Fruit fly (Drosophila melanogaster) ovary, adult (tissue): Measurements from ENCODE around the gene mRpL24.

Experiments
- CG17801 ChIP-seq: fragments of 200-800 bp; optimal IDR thresholded peaks from 2 replicates; lab custom pipeline; 2019; ENCODE audit warnings: missing biosample characterization, mild to moderate bottlenecking, missing genetic modification characterization, moderate library complexity; ENCODE audit not compliant: partially characterized antibody

The mRpL24 gene

dm6 chr2L:4953086-4953570 lies 8.0 kb upstream of the mRpL24 start, which contains the start of gene Jon25Bii:
Gene Jon25Bii, minus strand, starts transcription at chr2L:4953136.
- TF ChIP-seq CG17801 (GFP tag; lab: Kevin White, UChicago), result no peak

DNA sequence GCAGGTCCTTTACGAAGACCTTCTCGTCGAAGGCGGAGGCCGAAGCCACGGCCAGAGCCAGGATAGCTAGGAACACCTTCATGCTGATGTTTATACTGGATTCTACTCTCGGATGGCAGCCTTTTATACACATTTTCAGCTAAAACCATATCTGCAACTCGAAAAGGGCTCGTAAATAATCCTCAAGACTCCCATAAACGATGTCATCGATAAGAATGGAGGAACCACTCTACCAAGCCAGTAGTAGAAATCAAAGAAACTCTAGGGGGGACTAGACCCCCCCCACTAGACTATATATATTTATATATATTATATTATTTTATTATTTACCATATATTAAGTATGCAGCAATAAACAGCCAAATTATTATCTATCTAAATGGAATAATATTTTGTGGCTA lies 5.5 kb upstream of the mRpL24 start, which contains the start of gene Jon25Biii:
Jon25Biii (minus strand) TSS at position 101 of the 400 bp plus-strand sequence.
- TF ChIP-seq CG17801 (GFP tag; lab: Kevin White, UChicago), result no peak

dm6 chr2L:4949453-4950045 lies 4.4 kb upstream of the mRpL24 start, which contains the start of gene jet:
Gene jet, minus strand, starts transcription at chr2L:4949784.
- no peak for TF ChIP-seq CG17801 (GFP tag; lab: Kevin White, UChicago)

- no peak for TF ChIP-seq CG17801 (GFP tag; lab: Kevin White, UChicago)
Measured at dm6 chr2L:4942257-4942792, 2.8 kb downstream of the mRpL24 start, which contains the start of gene synr. Gene synr, plus strand, starts transcription at chr2L:4942742.

dm6 chr2L:4937060-4937459 lies 8.1 kb downstream of the mRpL24 start, which contains the start of gene Sgs1:
Gene Sgs1, plus strand, starts transcription at chr2L:4937409.
- TF ChIP-seq CG17801 (GFP tag; lab: Kevin White, UChicago), result no peak

DNA sequence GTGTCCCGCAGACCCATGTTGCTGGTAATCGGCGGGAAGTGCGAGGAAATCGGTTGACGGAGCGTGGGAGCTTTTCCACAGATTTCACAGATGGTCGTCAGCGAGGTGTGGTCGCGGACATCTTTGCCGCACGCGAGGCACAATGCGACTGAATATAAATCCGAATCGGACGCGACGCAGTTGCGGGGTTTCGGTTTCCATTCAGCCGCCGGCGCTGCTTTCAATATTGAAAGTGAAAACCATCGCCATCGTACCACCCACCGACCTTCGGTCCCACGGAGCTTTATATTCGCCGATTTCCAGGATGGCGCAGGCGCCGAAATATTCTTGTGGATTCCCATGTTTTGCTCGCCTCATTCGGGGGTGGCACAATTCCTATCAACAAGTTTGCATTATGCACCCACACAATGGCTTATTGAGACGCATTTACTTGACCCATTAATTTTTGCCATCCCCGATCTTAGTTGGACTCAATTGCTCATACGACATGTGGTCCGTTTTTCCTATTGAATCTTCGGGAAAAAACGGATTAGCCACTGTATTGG lies 8.8 kb downstream of the mRpL24 start, which contains the start of gene hoe2:
hoe2 (minus strand) TSS at position 126 of the 545 bp plus-strand sequence.
- TF ChIP-seq CG17801 (GFP tag; lab: Kevin White, UChicago), result no peak

DNA sequence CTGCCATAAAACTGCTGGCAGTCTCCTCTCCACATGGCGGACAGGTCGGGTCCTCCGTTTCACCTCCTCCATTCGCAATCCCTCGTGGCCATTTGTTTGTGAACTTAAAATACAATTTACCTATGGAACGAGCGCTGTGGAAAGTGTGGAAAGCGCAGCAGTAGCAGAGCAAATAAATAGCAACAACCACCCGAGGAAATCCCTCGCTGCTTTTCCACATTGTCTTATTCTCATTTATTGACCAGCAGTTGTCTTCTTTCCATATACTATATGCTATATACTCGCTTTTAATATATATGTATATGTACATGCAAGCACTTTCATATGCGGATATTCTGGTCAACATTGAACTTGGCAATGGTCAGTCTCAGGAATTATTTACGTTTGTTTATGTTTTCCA lies 12.9 kb downstream of the mRpL24 start, which contains the start of gene hoe1:
hoe1 (minus strand) TSS at position 101 of the 400 bp plus-strand sequence.
- no peak for TF ChIP-seq CG17801 (GFP tag; lab: Kevin White, UChicago)

DNA sequence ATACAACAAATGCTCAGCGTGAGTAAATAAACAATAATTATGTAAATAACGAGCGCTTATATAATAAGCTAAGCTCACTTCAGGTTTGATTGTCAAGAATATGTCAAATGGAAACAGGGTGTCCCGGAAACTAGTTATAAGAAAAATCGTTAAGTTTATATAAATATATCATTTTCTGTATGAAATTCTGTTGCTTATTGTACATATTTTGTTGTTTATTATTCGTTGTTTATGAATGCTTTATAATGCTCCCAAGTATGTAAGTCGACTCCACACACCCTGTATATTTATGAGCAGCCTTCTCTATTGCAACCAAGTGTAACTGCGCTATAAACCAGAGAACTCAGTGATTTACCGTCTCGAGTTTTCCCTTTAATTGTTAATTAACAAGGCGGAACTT lies 14.6 kb downstream of the mRpL24 start:
- no peak for TF ChIP-seq CG17801 (GFP tag; lab: Kevin White, UChicago)

- no peak for TF ChIP-seq CG17801 (GFP tag; lab: Kevin White, UChicago)
Measured at dm6 chr2L:4928340-4928739, 16.8 kb downstream of the mRpL24 start.

DNA sequence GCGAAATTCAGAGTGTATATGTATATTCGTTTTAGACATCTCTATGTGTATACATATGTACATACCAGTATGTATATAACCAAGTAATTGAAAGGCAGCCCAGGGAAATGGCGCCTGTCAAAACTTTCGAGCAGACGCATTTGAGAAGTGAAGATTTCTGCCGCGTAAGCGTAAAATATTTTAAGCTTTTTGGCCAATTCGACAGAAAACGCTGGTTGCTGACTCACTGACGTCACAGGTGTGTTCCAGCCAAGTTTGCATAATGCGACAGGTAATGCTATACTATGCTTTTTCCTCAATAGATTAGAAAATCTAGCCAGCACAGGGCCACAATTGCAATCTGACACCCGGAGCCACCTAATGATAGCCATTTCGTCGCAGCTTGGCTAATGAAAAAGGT lies 28.4 kb downstream of the mRpL24 start:
- TF ChIP-seq CG17801 (GFP tag; lab: Kevin White, UChicago), result no peak

- peak; percentile 99 for TF ChIP-seq CG17801 (GFP tag; lab: Kevin White, UChicago)
Measured at dm6 chr2L:4915715-4916153, 29.4 kb downstream of the mRpL24 start.

DNA sequence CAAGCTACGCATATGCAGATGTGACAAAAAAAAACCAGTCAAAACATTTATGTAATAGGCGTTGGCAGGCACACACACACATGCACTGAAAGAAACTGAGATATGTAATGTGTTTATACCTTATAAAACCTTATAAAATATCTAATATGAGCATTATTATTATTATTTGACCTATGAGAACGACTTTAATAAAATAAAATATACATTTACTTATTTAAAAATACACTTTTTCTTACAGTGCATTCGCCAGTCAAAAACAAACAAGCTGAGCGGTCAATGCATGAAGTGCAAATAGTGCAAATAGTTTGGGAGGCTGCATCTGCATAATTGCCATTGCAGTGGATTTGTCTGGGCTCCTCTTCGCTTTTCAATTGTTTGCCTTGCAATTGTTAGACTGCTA lies 37.2 kb downstream of the mRpL24 start:
- peak; percentile 79 for TF ChIP-seq CG17801 (GFP tag; lab: Kevin White, UChicago)

- TF ChIP-seq CG17801 (GFP tag; lab: Kevin White, UChicago), result peak; percentile 64
Measured at dm6 chr2L:4906546-4907250, 38.5 kb downstream of the mRpL24 start, which contains the start of gene snsl. Gene snsl, minus strand, starts transcription at chr2L:4906762.

- TF ChIP-seq CG17801 (GFP tag; lab: Kevin White, UChicago), result no peak
Measured at dm6 chr2L:4905365-4906280, 39.5 kb downstream of the mRpL24 start.
